Worm (Caenorhabditis elegans) whole organism, L1 larva: Measurements from ENCODE around the gene Y17D7B.4.

Experiments
- C04F5.9 ChIP-seq: sonication (generic microtip); optimal IDR thresholded peaks from 2 replicates; lab custom pipeline; 2016; ENCODE audit warnings: missing genetic modification characterization, missing compliant biosample characterization
- Y116A8C.19 ChIP-seq: sonication (generic microtip); optimal IDR thresholded peaks from 2 replicates; lab custom pipeline; 2016; ENCODE audit warnings: missing compliant biosample characterization, missing genetic modification characterization, borderline replicate concordance
- aha-1 ChIP-seq: fragments of 150-350 bp; optimal IDR thresholded peaks from 2 replicates; lab custom pipeline; 2014; ENCODE audit warnings: missing biosample characterization, missing genetic modification characterization
- alr-1 ChIP-seq: fragments of 200-800 bp; sonication (Bioruptor generic); optimal IDR thresholded peaks from 2 replicates; lab custom pipeline; 2018; ENCODE audit warnings: borderline replicate concordance, mild to moderate bottlenecking, missing genetic modification characterization, missing compliant biosample characterization
- ceh-63 ChIP-seq: fragments of 200-800 bp; sonication (Bioruptor generic); optimal IDR thresholded peaks from 2 replicates; lab custom pipeline; 2018; ENCODE audit warnings: mild to moderate bottlenecking, missing genetic modification characterization, missing compliant biosample characterization
- ceh-8 ChIP-seq: fragments of 200-800 bp; sonication (Bioruptor generic); optimal IDR thresholded peaks from 2 replicates; lab custom pipeline; 2018; ENCODE audit warnings: mild to moderate bottlenecking, missing genetic modification characterization, moderate library complexity, missing compliant biosample characterization
- dsc-1 ChIP-seq: sonication (generic microtip); optimal IDR thresholded peaks from 2 replicates; lab custom pipeline; 2016; ENCODE audit warnings: mild to moderate bottlenecking, missing genetic modification characterization, missing compliant biosample characterization
- efl-3 ChIP-seq: fragments of 200-800 bp; sonication (Bioruptor generic); optimal IDR thresholded peaks from 2 replicates; lab custom pipeline; 2018; ENCODE audit warnings: mild to moderate bottlenecking, missing genetic modification characterization, missing compliant biosample characterization
- elt-3 ChIP-seq, 6 experiments: fragments of 150-350 bp in 1 of 6; sonication (generic microtip); optimal IDR thresholded peaks; 2 replicates each; lab custom pipeline; 2017 to 2018; ENCODE audit warnings: missing biosample characterization in 6 of 6, missing genetic modification characterization in 6 of 6, inconsistent platforms in 1 of 6
- ets-5 ChIP-seq: fragments of 200-800 bp; sonication (Bioruptor generic); IDR thresholded peaks from 2 replicates; pipeline ENCODE4 v1.3.6; 2022; ENCODE audit warnings: missing genetic modification characterization, missing compliant biosample characterization
- hlh-17 ChIP-seq: fragments of 200-800 bp; sonication (Bioruptor generic); optimal IDR thresholded peaks from 2 replicates; lab custom pipeline; 2018; ENCODE audit warnings: missing genetic modification characterization, mild to moderate bottlenecking, missing compliant biosample characterization, moderate library complexity, borderline replicate concordance
- irx-1 ChIP-seq: sonication (generic microtip); optimal IDR thresholded peaks from 2 replicates; lab custom pipeline; 2016; ENCODE audit warnings: missing genetic modification characterization, missing compliant biosample characterization
- jun-1 ChIP-seq: fragments of 150-350 bp; optimal IDR thresholded peaks from 2 replicates; lab custom pipeline; 2014; ENCODE audit warnings: missing biosample characterization, missing genetic modification reagents, missing genetic modification characterization
- lin-13 ChIP-seq: fragments of 150-350 bp; optimal IDR thresholded peaks from 2 replicates; lab custom pipeline; 2014; ENCODE audit warnings: missing biosample characterization, missing genetic modification reagents, missing genetic modification characterization
- lin-35 ChIP-seq, 2 experiments: fragments of 150-350 bp; optimal IDR thresholded peaks; 2 replicates each; lab custom pipeline; 2014; ENCODE audit warnings: missing biosample characterization in 2 of 2, missing genetic modification characterization in 2 of 2, missing genetic modification reagents in 2 of 2
- lir-3 ChIP-seq: sonication (generic microtip); optimal IDR thresholded peaks from 2 replicates; lab custom pipeline; 2016; ENCODE audit warnings: mild to moderate bottlenecking, missing genetic modification characterization, moderate library complexity, missing compliant biosample characterization; ENCODE audit not compliant: poor library complexity
- lsy-2 ChIP-seq, 2 experiments: fragments of 150-350 bp; optimal IDR thresholded peaks; 2 replicates each; lab custom pipeline; 2014; ENCODE audit warnings: missing biosample characterization in 2 of 2, missing genetic modification characterization in 2 of 2
- mef-2 ChIP-seq: fragments of 150-350 bp; optimal IDR thresholded peaks from 2 replicates; lab custom pipeline; 2014; ENCODE audit warnings: missing biosample characterization, missing genetic modification characterization
- nhr-12 ChIP-seq: sonication (generic microtip); optimal IDR thresholded peaks from 2 replicates; lab custom pipeline; 2017; ENCODE audit warnings: missing biosample characterization, missing genetic modification characterization
- nhr-28 ChIP-seq: fragments of 150-350 bp; optimal IDR thresholded peaks from 2 replicates; lab custom pipeline; 2014; ENCODE audit warnings: missing biosample characterization, missing genetic modification characterization
- nhr-71 ChIP-seq: sonication (generic microtip); optimal IDR thresholded peaks from 2 replicates; lab custom pipeline; 2016; ENCODE audit warnings: mild to moderate bottlenecking, missing genetic modification characterization, moderate library complexity, missing compliant biosample characterization
- nhr-84 ChIP-seq: sonication (generic microtip); optimal IDR thresholded peaks from 2 replicates; lab custom pipeline; 2017; ENCODE audit warnings: missing biosample characterization, missing genetic modification characterization
- nhr-90 ChIP-seq: sonication (generic microtip); optimal IDR thresholded peaks from 2 replicates; lab custom pipeline; 2016; ENCODE audit warnings: mild to moderate bottlenecking, missing genetic modification characterization, missing compliant biosample characterization; ENCODE audit not compliant: poor library complexity
- pag-3 ChIP-seq: sonication (generic microtip); optimal IDR thresholded peaks from 2 replicates; lab custom pipeline; 2017; ENCODE audit warnings: missing genetic modification characterization, mild to moderate bottlenecking, missing compliant biosample characterization, antibody characterized with exemption, borderline replicate concordance; ENCODE audit not compliant: insufficient read depth
- snpc-4 ChIP-seq: fragments of 150-350 bp; optimal IDR thresholded peaks from 2 replicates; lab custom pipeline; 2014; ENCODE audit warnings: missing biosample characterization, missing genetic modification characterization
- sptf-1 ChIP-seq: fragments of 150-350 bp; optimal IDR thresholded peaks from 2 replicates; lab custom pipeline; 2014; ENCODE audit warnings: missing biosample characterization, missing genetic modification characterization
- sup-37 ChIP-seq: fragments of 200-800 bp; sonication (Bioruptor generic); optimal IDR thresholded peaks from 2 replicates; lab custom pipeline; 2018; ENCODE audit warnings: mild to moderate bottlenecking, missing genetic modification characterization, missing compliant biosample characterization
- tbx-2 ChIP-seq: sonication (generic microtip); optimal IDR thresholded peaks from 2 replicates; lab custom pipeline; 2016; ENCODE audit warnings: missing genetic modification characterization, missing compliant biosample characterization
- tlp-1 ChIP-seq: fragments of 150-350 bp; optimal IDR thresholded peaks from 2 replicates; lab custom pipeline; 2014; ENCODE audit warnings: missing biosample characterization, missing genetic modification characterization
- unc-130 ChIP-seq: fragments of 150-350 bp; optimal IDR thresholded peaks from 2 replicates; lab custom pipeline; 2017; ENCODE audit warnings: missing biosample characterization, missing genetic modification characterization, inconsistent platforms
- unc-62 ChIP-seq: fragments of 150-350 bp; optimal IDR thresholded peaks from 2 replicates; lab custom pipeline; 2014; ENCODE audit warnings: missing biosample characterization, missing genetic modification reagents, missing genetic modification characterization
- unc-86 ChIP-seq: sonication (generic microtip); optimal IDR thresholded peaks from 2 replicates; lab custom pipeline; 2016; ENCODE audit warnings: missing genetic modification characterization, missing compliant biosample characterization
- unc-98 ChIP-seq: fragments of 200-800 bp; sonication (Bioruptor generic); IDR thresholded peaks from 2 replicates; pipeline ENCODE4 v1.3.6; 2022; ENCODE audit warnings: missing genetic modification characterization, missing compliant biosample characterization
- zag-1 ChIP-seq: fragments of 150-350 bp; optimal IDR thresholded peaks from 2 replicates; lab custom pipeline; 2014; ENCODE audit warnings: missing biosample characterization, missing genetic modification characterization
- zip-4 ChIP-seq: fragments of 200-800 bp; sonication (Bioruptor generic); optimal IDR thresholded peaks from 2 replicates; lab custom pipeline; 2018; ENCODE audit warnings: mild to moderate bottlenecking, missing genetic modification characterization, moderate library complexity, missing compliant biosample characterization
- ztf-4 ChIP-seq: fragments of 150-350 bp; optimal IDR thresholded peaks from 2 replicates; lab custom pipeline; 2014; ENCODE audit warnings: missing biosample characterization, missing genetic modification characterization

Y17D7B.4 gene

DNA sequence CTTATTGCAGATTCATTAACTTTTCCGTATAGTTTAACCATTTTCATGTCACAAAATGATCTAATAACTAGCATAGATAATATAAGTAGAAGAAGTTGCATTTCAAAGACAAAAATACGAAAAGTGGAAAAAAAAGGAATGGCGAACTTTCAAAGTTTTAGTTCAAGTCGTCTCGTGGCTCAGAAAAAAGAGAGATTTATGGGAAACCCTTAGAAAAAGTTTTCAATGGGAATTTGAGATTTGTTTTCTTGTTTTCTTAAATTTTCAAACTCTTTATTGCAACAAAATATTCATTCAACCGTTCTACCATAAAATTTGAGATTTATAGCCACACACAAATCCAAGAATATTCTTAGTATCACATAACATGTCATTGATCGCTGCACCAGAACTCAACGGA, 34.4 kb downstream of the Y17D7B.4 start, which contains the start of gene clec-250 (continued):
- TF ChIP-seq irx-1 (no peak), zip-4 (GFP tag; lab: Kevin White, UChicago) (no peak), nhr-28 (tag; lab: Kevin White, UChicago) (no peak)

DNA sequence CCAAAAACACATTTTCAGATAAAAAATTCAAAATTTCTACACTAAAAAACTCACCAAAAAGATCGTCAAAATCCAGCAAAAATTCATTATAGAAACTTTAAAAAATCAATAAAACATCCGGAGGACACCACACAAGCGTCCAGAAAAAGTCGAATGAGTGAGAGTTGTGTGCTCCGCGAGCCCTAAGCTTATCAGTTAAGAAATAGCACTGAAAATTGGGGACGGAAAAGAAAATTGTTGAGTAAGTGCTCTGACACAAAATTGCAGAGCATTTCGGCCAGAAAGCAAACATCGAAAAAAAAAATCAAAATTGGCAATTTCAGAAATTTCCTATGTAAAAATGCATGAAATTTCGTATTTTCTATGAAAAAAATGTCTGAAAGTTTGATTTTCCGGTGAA, 38.8 kb downstream of the Y17D7B.4 start:
- TF ChIP-seq C04F5.9 (tag; lab: Kevin White, UChicago), result no peak
- TF ChIP-seq ceh-63 (GFP tag; lab: Kevin White, UChicago), result no peak
- TF ChIP-seq nhr-90 (tag; lab: Kevin White, UChicago), result no peak
- TF ChIP-seq unc-62 (GFP tag; lab: Kevin White, UChicago), result no peak
- no peak for TF ChIP-seq unc-86 (tag; lab: Kevin White, UChicago)
- TF ChIP-seq snpc-4 (tag; lab: Kevin White, UChicago), result no peak
- TF ChIP-seq dsc-1, result no peak
- TF ChIP-seq aha-1 (tag; lab: Kevin White, UChicago), result no peak
- TF ChIP-seq ztf-4 (tag; lab: Kevin White, UChicago), result no peak
- no peak for TF ChIP-seq lir-3 (tag; lab: Kevin White, UChicago)
- no peak for TF ChIP-seq unc-130 (tag; lab: Kevin White, UChicago)
- TF ChIP-seq tlp-1, result no peak
- no peak for TF ChIP-seq mef-2 (tag; lab: Kevin White, UChicago)
- no peak for TF ChIP-seq unc-98 (GFP tag; lab: Robert Waterston, UW)
- TF ChIP-seq jun-1, result no peak
- no peak for TF ChIP-seq nhr-12 (tag; lab: Kevin White, UChicago)
- TF ChIP-seq efl-3 (GFP tag; lab: Kevin White, UChicago), result no peak
- TF ChIP-seq nhr-28 (tag; lab: Kevin White, UChicago), result no peak
- TF ChIP-seq sup-37 (GFP tag; lab: Kevin White, UChicago), result no peak
- TF ChIP-seq elt-3 (tag; optimal IDR thresholded peaks at IDR 0.05; lab: Kevin White, UChicago), result no peak

DNA sequence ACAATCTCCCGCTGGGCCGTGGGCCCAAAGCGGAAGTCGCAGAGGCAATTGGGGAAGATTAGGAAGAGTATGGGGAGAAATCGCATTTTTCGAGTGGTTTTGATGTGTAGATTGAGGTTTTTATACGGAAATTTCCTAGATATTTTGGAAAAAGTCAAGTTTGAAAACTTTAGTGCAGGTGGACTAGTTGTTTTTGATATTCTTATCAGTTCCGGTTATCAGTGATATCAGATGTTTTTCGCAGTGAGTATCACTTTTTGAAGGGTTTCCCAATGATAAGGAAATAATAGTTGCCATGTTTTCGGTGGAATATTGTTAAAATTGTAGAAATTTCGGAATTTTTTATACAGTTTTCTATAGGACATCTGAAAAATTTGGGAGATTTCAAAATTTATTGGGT, 42.1 kb downstream of the Y17D7B.4 start, which contains the start of gene scl-20:
scl-20 (minus strand) TSS at position 101 of the 400 bp plus-strand sequence.
- TF ChIP-seq lsy-2 (tag; optimal IDR thresholded peaks at IDR 0.05; lab: Kevin White, UChicago) (no peak), tlp-1 (no peak), unc-86 (tag; lab: Kevin White, UChicago) (no peak), nhr-28 (tag; lab: Kevin White, UChicago) (no peak), zag-1 (tag; lab: Kevin White, UChicago) (no peak), lin-13 (GFP tag; lab: Kevin White, UChicago) (no peak), nhr-84 (tag; lab: Kevin White, UChicago) (no peak), lin-35 (GFP tag; optimal IDR thresholded peaks at IDR 0.05; lab: Kevin White, UChicago) (no peak), ets-5 (GFP tag; lab: Robert Waterston, UW) (no peak), aha-1 (tag; lab: Kevin White, UChicago) (no peak), sptf-1 (tag; lab: Kevin White, UChicago) (no peak)

DNA sequence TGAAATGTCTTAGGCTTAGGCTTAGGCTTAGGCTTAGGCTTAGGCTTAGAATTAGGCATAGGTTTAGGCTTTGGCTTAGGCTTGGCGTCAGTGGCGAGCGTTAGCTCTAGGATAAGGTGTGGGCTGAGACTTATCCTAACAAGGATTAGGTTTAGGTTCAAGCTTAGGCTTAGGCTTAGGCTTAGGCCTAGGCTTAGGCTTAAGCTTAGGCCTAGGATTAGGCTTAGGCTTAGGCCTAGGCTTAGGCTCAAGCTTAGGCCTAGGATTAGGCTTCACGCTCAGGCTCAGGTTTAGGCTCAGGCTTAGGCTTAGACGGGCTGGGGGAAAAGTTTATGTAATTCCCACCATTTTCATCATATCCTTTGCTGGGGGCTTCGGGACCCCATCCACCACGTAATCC, 42.5 kb downstream of the Y17D7B.4 start:
- TF ChIP-seq C04F5.9 (tag; lab: Kevin White, UChicago) (no peak), hlh-17 (GFP tag; lab: Kevin White, UChicago) (no peak)

DNA sequence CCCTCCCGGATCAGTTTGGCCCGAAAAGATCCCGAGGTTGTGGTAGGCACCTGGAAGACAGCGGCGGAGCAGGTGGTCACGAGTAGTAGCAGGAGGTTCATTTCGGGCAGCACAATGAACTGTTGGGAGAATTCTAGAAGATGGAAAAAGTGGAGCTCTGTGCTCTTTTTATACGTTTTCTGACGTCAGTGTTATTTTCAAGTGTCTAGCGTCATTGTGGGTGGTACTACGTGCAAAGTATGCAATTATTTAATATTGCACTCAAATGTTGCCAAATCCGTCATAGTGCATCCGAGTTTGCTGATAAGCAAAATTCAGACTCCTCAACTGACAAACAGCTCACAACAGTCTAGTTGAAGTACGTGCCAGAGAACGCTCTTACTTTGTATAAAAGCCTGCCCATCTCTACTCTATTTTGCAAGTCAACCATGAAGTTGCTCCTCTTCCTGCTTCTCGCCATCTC, 44.9 kb downstream of the Y17D7B.4 start, which contains the start of the genes asp-18 and scl-19:
asp-18 (minus strand) TSS at position 101 of the 463 bp plus-strand sequence.
scl-19 (plus strand) TSS at position 413 of the 463 bp plus-strand sequence.
- TF ChIP-seq tbx-2 (tag; lab: Kevin White, UChicago) (no peak), nhr-71 (tag; lab: Kevin White, UChicago) (no peak), alr-1 (tag; lab: Kevin White, UChicago) (no peak), aha-1 (tag; lab: Kevin White, UChicago) (no peak), ceh-8 (no peak), Y116A8C.19 (tag; lab: Kevin White, UChicago) (no peak), ets-5 (GFP tag; lab: Robert Waterston, UW) (no peak), sup-37 (GFP tag; lab: Kevin White, UChicago) (no peak), pag-3 (tag; lab: Kevin White, UChicago) (no peak), lin-13 (GFP tag; lab: Kevin White, UChicago) (no peak)
- TF ChIP-seq, all 84 proteins: peak for 0
